Fruit fly (Drosophila melanogaster): ENCODE measurements around the gene CG14915.

Gene CG14915

dm6 chr2L:11041074-11041473 is 29.8 kb upstream of the CG14915 start:
- TF ChIP-seq psq (optimal IDR thresholded peaks at IDR 0.05) = no peak
- TF ChIP-seq usp (GFP tag; optimal IDR thresholded peaks at IDR 0.05) = no peak
- no peak for TF ChIP-seq pan (optimal IDR thresholded peaks at IDR 0.05)
- no peak for TF ChIP-seq Dll (optimal IDR thresholded peaks at IDR 0.05)
- TF ChIP-seq EcR (GFP tag; optimal IDR thresholded peaks at IDR 0.05) = no peak
- TF ChIP-seq CG8478 (optimal IDR thresholded peaks at IDR 0.05) = no peak

DNA sequence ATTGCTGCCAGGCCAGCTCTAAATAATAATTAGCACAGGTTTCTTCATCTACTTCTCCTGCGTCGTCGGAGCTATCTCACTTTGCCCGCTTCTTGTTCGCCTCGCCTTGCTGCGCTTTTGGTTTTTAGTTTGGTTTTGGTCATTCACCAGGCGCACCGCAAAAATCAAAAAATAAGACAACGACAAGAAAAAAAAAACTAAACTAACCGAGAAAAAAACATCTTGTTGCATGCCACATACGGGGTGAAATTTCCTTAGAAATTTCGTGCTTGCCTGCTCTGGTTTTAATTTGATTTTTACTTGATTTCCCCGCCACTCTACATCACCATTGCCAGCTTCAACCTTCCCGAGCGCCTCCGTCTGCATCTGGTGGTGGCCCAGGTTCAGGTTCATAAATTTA is 29.0 kb upstream of the CG14915 start:
- TF ChIP-seq CG8478 (optimal IDR thresholded peaks at IDR 0.05) (no peak), usp (GFP tag; optimal IDR thresholded peaks at IDR 0.05) (no peak), Dll (optimal IDR thresholded peaks at IDR 0.05) (no peak), pan (optimal IDR thresholded peaks at IDR 0.05) (no peak), EcR (GFP tag; optimal IDR thresholded peaks at IDR 0.05) (no peak), psq (optimal IDR thresholded peaks at IDR 0.05) (no peak)

dm6 chr2L:11044678-11045466 is 26.0 kb upstream of the CG14915 start:
- peak; percentile 65 to 91 for TF ChIP-seq EcR (GFP tag; optimal IDR thresholded peaks at IDR 0.05)
- peak; percentile 56 for TF ChIP-seq Dll (optimal IDR thresholded peaks at IDR 0.05)
- no peak for TF ChIP-seq pan (optimal IDR thresholded peaks at IDR 0.05)

dm6 chr2L:11045467-11045914 is 25.3 kb upstream of the CG14915 start:
- TF ChIP-seq EcR (GFP tag; optimal IDR thresholded peaks at IDR 0.05) (peak; percentile 5 to 49), psq (optimal IDR thresholded peaks at IDR 0.05) (no peak)

DNA sequence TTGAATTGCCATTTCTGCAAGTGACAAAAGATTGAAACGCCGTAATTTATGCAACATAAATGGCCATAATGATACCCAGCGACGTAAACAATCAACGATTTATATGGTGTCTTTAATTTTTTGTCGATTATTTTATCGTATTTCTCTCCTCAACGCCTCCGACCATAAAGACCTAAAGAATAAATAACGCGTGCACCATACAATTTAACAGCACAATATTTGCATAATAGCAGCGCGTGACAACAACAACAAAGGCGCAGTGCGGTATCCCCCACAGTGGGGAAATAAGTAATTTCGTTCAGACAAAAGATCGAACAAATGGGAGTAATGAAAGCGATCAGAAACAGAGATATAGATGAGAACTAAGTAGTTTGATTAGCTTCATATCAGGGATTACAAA is 24.8 kb upstream of the CG14915 start:
- TF ChIP-seq Dll (optimal IDR thresholded peaks at IDR 0.05) (no peak), CG8478 (optimal IDR thresholded peaks at IDR 0.05) (no peak)

dm6 chr2L:11048307-11048706 is 22.5 kb upstream of the CG14915 start:
- TF ChIP-seq usp (GFP tag; optimal IDR thresholded peaks at IDR 0.05) = no peak
- TF ChIP-seq psq (optimal IDR thresholded peaks at IDR 0.05) = no peak

DNA sequence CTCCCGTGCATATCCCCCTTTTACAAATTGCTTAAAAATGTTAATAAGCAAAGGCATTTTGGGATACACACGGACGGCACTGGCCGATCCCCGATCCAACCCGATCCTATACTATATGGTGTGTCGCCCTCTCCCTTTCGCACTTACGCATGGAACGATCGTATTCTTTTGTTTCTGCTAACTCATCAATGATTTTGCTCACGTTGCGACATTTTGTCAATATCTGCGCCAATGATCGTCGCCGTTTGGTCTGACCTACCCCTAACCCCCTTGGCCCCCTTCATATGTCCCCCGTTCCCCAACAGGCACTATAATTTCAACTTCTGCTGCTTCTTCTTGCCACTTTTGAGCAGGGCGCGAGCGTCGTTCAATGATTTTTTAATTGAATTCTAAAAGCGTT is 21.1 kb upstream of the CG14915 start:
- TF ChIP-seq EcR (GFP tag; optimal IDR thresholded peaks at IDR 0.05) (no peak), pan (optimal IDR thresholded peaks at IDR 0.05) (no peak), psq (optimal IDR thresholded peaks at IDR 0.05) (no peak), Dll (optimal IDR thresholded peaks at IDR 0.05) (no peak), CG8478 (optimal IDR thresholded peaks at IDR 0.05) (no peak), usp (GFP tag; optimal IDR thresholded peaks at IDR 0.05) (no peak)

- peak; percentile 53 for TF ChIP-seq Dll (optimal IDR thresholded peaks at IDR 0.05)
- no peak for TF ChIP-seq EcR (GFP tag; optimal IDR thresholded peaks at IDR 0.05)
- TF ChIP-seq psq (optimal IDR thresholded peaks at IDR 0.05) = no peak
- no peak for TF ChIP-seq usp (GFP tag; optimal IDR thresholded peaks at IDR 0.05)
- TF ChIP-seq CG8478 (optimal IDR thresholded peaks at IDR 0.05) = no peak
- no peak for TF ChIP-seq pan (optimal IDR thresholded peaks at IDR 0.05)
These were observed 19.0 kb upstream of the CG14915 start for dm6 chr2L:11051644-11052492.

DNA sequence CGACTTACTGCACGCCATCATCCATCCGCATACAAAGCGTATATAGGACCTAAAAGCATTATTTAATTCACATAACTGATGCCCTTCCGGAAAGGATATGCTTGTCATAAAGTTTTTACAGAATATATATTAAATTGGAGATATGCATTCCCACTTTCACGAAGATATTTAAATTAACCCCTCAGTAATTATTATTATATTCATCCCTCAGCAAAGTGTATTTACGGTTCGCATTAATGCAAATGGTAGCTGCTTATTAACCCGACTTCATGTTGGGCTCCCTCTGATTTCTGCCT is 18.4 kb upstream of the CG14915 start:
- TF ChIP-seq pan (optimal IDR thresholded peaks at IDR 0.05) (no peak), CG8478 (optimal IDR thresholded peaks at IDR 0.05) (no peak), Dll (optimal IDR thresholded peaks at IDR 0.05) (no peak), usp (GFP tag; optimal IDR thresholded peaks at IDR 0.05) (no peak), psq (optimal IDR thresholded peaks at IDR 0.05) (no peak), EcR (GFP tag; optimal IDR thresholded peaks at IDR 0.05) (no peak)

dm6 chr2L:11053018-11053807 is 17.6 kb upstream of the CG14915 start:
- TF ChIP-seq pan (optimal IDR thresholded peaks at IDR 0.05) (no peak), psq (optimal IDR thresholded peaks at IDR 0.05) (no peak), usp (GFP tag; optimal IDR thresholded peaks at IDR 0.05) (no peak), Dll (optimal IDR thresholded peaks at IDR 0.05) (no peak), CG8478 (optimal IDR thresholded peaks at IDR 0.05) (no peak), EcR (GFP tag; optimal IDR thresholded peaks at IDR 0.05) (no peak)

DNA sequence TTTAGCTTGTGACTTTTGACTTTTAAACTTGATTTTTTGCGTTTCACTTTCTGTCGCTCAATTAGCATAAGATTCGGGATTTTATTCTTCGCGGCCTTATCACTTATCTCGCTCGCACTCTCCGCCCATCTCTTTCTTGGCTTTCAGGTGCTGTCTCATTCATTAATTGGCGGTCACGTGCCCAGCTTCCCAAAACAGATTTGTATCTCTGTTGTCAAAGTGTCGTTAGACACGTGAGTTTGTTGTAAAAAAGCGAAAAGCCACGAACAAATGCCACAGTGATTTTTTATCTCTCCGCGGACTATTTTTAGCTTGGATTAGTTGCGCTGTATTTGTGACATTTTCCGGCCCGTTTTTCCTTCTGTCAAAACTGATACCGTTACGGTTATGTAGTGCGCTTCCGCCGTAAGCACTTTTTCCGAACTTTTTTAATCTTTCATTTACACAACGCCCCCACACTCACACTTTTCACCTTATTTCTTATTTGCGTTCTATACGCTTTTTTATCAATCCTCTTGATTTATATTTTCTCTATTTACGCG is 14.0 kb upstream of the CG14915 start:
- TF ChIP-seq EcR (GFP tag; optimal IDR thresholded peaks at IDR 0.05) (no peak), usp (GFP tag; optimal IDR thresholded peaks at IDR 0.05) (no peak), psq (optimal IDR thresholded peaks at IDR 0.05) (no peak), CG8478 (optimal IDR thresholded peaks at IDR 0.05) (no peak), Dll (optimal IDR thresholded peaks at IDR 0.05) (no peak), pan (optimal IDR thresholded peaks at IDR 0.05) (no peak)

Measured in whole organism.